Fruit fly (Drosophila melanogaster) whole organism, larva: ENCODE results near the gene Prosbeta3.
A peak's percentile ranks its signal among the peaks of the same experiment; 100 is the strongest.

Experiments used
- noc ChIP-seq: fragments of 200-800 bp; sonication (Bioruptor generic); optimal IDR thresholded peaks from 3 replicates; lab custom pipeline; 2019; ENCODE audit warnings: missing biosample characterization, mild to moderate bottlenecking, missing genetic modification characterization, moderate library complexity

The Prosbeta3 gene

DNA sequence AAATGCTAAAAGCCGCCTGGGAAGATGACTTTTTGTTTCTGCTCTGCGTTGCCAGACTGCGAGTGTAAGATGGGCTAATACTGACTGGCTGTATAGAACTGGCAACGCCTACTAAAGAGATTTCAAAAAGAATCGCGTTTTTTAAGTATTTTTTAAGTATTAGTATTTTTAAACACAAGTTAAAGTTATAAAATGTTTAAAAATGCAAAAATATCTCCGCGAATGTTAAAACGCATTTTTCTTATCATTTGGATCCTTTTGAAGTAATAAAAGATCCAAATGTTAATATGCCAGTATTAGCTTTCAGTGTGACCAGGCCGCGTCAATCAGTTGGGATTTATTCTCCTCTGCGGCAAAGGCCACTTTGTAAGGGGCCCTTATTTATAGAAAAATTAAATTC, at the start of gene Prosbeta3, which contains the start of gene Iru:
Gene Prosbeta3, minus strand, starts transcription at position 98 of the 400 bp plus-strand sequence.
Gene Iru, plus strand, starts transcription at position 328 of the 400 bp plus-strand sequence.
- TF ChIP-seq noc (tag; lab: Kevin White, UChicago) = no peak

DNA sequence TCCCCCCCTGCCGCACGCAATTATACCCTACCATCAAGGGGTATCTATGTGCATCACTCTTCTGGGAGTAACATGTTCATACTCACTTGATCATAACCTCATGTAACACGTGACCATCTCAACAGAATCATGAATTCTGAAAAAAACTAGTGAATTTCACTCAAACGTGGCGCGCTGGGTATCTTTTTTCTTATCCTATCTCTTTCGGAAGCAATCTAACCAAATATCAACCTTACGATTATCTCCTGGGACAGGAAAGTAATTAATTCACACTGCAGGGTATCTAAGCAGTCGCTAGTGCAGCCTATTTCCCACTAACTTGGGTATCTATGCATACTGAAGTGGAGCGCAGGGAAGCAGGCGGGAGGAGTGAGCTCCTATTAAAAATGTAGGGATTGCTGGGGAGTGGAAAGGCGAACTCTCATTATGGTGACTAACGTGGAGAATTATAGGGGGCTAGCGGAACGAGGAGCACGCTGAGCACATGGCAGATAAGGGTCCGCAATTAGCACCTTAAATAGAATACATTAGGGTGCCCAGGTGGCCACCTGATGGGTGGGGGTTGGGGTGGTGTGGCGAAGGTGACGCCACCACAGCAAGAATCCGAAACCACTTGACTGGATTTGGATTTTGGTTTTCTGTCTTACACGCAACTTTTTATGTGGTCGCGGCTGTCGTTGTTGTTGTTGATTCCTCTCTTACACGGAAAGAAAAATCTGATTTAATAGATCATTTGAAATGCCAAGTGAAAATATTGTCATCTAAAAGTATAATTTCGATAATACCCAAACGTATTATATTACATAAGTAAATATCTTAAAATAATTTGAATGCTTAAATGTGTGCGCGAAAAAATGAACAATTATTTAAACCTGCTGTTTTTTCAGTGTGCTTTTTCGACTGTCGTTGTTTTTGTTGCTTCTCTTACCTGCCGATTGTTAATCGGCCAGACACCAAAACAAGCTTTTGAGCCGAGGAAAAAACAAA, 49.4 kb upstream of the Prosbeta3 start:
- TF ChIP-seq noc (tag; lab: Kevin White, UChicago) = peak; percentile 95

DNA sequence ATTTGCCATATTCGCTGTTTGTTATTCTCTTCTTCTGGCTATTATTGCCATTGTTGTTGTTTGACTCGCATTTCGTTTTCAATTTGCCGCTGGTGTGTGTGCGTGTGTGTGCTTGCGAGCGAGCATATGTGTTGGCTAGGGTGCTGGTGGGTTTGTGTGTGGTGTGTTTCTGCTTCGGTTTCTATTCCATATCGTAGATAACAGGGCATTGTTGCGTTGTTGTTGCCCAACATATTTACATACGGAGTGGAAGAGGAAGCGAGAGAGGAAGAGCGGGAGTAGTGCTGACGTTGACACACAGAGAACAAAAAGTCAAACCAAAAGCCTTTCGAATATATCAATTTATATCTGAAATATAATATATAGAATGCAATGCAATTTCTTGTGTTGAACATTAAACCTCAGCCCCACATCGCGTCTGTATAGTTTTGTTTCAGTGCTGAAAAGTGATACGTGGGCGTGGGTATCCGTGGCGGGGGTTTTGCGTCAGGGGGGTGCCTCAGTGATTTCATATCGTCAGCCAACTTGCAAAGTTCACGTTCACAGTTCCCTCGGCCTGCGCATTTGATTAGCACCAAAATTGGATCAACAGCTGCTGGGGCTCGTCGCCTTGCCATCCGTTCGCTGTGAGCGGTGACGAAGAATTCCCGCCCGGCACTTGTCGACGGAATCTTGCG, 48.6 kb upstream of the Prosbeta3 start:
- TF ChIP-seq noc (tag; lab: Kevin White, UChicago) = no peak

DNA sequence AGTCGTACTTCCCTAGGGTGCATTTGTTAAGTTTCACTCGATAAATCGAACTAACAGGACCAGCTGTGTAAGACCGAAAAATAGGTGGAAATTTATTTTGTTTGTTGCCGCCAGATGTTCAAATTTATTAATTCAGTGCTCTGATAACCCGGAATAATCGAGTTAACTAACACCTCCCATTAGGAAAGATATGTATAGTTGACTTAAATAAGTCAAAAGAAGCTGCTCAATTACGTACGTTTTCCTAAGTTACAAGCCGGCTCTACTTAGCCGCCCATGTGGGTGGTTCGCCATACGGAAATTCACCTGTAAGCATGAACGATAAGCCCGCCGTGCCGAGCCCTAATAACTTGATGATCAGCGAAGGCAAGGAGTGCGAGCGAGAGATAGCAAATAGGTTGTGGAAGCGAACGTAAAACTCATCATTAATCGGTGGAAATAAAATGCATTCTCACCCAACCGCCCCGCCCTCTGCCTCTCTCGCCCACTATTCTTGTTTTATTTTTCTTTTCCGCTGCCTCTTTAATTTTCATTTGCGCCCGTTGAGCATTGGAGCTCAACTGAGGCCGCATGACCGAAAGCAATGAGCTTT, 47.9 kb upstream of the Prosbeta3 start:
- peak; percentile 83 for TF ChIP-seq noc (tag; lab: Kevin White, UChicago)

DNA sequence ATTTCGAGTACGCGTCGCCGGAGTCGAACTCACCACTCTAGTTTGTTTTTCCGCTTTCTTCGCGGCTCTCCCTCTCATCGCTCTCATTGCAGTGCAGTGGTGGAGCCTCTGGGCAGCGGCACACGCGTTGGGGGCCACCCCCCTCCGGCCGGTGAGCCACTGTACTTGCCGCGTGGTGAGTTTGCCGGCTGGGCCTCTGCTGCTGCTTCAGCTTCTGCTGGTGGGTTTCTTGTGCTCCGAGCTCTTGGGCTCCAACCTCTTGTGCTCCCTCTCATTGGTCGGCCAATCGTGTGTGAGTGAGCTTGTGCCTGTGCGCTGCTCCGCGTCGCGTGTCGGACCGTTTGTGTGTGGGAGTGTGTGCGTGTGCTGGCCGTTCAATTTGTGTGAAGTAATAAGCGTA, 47.0 kb upstream of the Prosbeta3 start:
- peak; percentile 47 for TF ChIP-seq noc (tag; lab: Kevin White, UChicago)

DNA sequence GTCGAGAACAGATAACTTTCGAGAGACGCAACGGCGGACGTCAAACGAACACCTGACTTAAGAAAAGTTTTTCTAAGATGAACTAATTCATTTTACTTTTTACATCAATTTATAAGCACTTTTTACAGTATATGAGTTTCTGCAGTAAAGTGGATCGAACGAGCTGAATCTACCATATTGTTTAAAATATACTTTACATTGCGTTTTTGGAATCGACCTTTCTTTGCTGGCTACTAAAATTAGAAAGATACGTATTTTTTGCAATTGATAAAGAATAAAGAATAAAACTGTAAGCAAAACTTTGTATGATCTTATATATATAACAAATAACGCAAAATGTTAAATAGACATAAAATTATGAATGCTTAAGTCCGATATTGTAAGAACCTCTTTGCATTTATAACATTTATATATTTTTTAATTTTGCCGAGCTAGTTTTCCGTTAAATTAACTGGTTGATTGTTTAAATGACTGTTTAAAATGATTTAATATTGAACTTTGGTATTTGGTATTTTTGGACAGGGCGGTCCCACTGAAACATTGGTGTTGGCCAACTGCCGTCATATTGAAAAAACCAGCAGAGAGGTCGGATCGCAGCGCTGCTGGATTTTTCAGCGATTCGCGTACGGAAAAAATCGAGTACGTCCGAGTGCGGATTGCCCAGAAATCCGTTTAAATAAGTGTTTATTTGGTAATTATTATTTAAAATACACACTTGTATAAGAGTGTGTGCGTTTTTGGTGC, 46.1 kb upstream of the Prosbeta3 start, which contains the start of gene Kdm2:
Gene Kdm2, plus strand, starts transcription at position 559 of the 744 bp plus-strand sequence.
- TF ChIP-seq noc (tag; lab: Kevin White, UChicago) = no peak

DNA sequence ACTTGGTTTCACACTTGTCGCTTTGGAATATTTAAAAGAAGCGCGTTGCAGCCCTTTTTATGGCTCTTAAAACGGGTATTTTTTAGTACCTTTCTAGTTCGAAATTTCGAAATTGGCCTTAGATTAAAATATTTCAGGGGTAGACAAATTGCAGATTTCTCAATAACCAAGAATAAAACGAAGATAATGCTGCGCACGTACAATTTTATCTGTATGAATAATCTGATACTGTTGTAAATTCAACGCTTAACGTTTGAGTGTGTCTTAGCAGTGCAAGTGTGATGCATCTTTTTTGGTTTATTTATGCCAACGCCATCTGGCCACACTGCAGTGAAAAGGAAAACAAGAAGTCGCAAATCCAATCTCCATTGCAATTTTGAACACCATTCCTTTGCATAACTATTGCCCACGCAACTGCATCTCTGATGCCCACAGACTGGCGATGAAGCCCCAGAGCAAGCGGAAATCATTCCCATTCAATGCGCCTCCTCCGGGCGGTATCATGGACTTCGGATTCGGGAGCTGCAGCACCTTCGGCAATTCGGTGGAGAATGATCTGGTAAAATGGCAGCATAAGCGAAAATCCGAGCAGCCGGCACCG, 44.6 kb upstream of the Prosbeta3 start, which contains the start of gene Nmdmc:
Gene Nmdmc, minus strand, starts transcription at position 37 of the 601 bp plus-strand sequence.
- no peak for TF ChIP-seq noc (tag; lab: Kevin White, UChicago)

DNA sequence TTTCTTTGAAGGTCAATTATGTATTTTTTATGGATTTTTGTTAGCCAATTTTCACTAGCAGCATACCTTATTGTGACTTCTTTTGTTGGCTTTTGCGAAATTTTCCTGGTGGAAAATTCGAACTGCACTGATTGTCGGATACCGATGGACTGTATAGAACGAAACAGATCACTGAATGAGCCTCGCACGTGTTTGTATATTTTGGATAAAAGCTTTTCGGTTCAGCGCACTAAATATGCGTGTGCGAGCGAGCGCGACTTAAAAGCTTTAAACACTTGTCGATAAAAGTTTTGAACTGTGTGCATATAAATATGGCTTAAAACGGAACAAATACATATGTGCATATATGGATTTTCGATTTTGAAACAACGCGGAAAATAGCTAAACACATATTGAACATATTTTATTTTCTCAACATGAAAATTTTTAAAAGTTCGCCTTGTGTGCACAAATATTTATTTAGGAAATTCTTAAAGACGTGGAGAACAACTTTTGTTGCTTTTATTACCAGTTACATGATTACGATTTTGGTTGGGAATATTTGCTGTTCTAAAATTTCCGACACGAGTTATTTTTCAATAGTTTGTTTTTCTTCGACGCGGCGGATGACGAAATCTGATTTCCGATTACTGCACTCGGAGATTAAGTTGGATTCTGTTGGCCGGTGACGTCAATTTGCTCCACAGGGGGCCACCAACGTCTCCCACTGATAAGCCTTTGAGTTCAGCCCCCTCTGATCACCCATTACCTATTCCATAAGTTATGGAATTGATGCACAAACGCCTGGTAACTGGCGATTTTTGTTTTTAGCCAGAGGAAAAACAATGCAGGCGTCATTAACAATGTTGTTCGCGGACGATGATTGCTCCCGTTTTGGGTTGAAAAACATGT, 43.3 kb upstream of the Prosbeta3 start:
- no peak for TF ChIP-seq noc (tag; lab: Kevin White, UChicago)

DNA sequence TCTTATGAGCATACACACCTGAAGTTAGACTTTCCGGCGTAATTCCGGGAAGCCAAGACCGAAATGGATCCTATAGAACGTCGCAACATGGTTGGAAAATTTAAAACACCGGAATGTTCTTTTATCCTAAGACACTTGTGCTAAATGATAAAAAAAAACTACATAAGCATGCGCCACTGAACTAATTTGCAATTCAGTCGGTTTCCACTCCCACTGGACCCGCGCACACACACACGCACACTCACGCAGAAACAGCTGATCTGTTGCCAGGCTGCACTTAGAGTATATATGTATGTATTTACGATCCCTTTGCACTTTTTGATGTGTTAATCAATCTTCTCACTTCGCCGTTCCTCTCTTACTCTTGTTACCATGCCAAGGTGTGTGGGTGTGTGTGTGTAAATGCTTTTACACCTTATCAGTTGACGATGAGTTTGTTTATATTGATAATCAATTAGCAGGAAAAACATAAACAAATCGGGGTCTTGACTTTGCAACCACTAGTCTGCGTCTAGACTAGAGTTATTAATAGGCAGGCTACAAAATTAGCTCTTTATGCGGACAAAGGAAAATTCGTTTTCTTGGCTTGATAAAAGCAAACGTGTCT, 42.5 kb upstream of the Prosbeta3 start, which contains the start of gene Mst85C:
Gene Mst85C, plus strand, starts transcription at position 180 of the 607 bp plus-strand sequence.
- no peak for TF ChIP-seq noc (tag; lab: Kevin White, UChicago)

DNA sequence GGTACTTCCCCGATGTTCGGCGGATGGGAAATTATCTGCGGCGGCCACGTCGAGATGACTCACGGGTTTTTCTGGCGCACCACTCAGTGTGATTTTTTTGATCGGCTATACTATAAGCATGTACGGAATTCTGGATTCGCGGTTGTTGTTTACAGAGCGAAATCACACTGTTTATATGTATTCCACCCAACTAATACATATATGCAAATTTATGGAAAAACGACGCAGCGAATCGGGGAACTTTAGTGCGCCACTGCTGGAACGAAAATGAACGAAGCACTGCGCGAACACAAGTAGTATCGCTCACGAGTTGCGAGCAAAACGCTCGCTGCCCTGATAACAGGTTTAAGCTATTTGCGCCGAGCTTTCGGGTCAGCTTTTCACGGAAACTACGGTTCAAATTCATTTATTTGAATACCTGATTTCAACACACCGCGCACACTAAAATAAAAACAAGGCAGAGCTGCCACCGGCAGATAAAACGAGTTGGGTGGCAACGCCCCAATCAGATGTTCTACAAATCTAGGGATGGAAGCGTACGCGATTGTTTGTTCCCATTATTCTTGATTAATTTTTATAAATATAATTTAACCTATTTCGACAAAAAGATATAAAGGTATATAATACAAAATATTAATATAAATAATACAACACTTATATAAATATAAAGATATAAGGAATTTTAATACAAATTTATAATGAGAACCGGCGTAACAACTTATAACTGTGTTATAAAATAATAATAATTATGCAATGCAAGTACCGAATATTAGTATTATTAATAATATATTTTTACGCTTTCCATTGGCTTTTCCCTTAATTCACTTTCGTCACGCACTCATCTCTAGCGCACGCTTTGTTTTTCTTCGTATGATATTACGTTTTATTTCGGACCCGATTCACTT, 41.8 kb upstream of the Prosbeta3 start, which contains the start of gene Rel:
Gene Rel, minus strand, starts transcription at position 417 of the 905 bp plus-strand sequence.
- peak; percentile 57 for TF ChIP-seq noc (tag; lab: Kevin White, UChicago)

DNA sequence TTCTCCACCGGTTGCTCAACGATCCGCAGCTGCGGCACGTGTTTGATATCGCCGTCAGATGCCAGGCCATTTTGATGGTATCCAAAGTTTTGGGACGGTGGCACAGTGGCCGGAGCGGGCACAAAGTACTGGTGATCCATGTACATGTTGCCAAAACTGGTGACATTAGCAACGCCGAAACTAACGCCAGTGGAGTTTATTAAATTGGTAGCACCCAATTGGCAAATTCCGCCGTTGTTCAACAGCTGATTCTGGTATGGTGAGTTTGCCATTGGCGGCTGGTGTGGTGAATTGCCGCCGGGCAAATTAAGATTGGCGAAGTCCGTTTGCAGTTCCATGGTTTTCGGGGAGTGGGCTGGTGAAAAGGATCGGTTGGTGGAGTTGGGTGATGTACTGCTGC, 40.9 kb upstream of the Prosbeta3 start:
- TF ChIP-seq noc (tag; lab: Kevin White, UChicago) = no peak

DNA sequence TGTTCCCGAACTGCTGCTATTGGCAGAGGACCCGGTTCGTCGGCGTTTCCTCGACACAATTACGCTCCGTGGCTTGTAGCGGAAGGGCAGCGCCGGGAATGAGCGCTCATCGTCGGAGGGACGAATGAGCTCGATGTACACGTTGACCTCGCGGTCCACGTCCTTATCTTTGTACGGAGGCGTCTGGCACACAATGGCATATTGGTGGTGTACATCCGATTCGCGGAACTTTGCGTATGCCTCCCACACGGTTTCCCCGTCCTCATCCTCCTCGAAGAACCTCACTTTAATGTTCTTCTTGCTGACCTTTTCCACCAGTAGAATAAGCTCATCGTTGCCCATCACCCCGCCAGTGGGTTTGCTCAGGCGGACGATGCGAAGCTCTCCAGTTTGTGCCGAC, 39.7 kb upstream of the Prosbeta3 start:
- no peak for TF ChIP-seq noc (tag; lab: Kevin White, UChicago)
